Worm (Caenorhabditis elegans) whole organism, L2 larva: Measurements from ENCODE around the gene sdz-1.

Experiments used
- C34F6.9 ChIP-seq: fragments of 150-350 bp; optimal IDR thresholded peaks from 2 replicates; lab custom pipeline; 2014; ENCODE audit warnings: missing biosample characterization, missing genetic modification characterization
- F13H6.1 ChIP-seq: sonication (generic microtip); optimal IDR thresholded peaks from 2 replicates; lab custom pipeline; 2016; ENCODE audit warnings: missing genetic modification characterization, missing compliant biosample characterization
- ZK546.5 ChIP-seq: sonication (generic microtip); optimal IDR thresholded peaks from 2 replicates; lab custom pipeline; 2017; ENCODE audit warnings: missing biosample characterization, missing genetic modification characterization
- alr-1 ChIP-seq: fragments of 150-350 bp; optimal IDR thresholded peaks from 2 replicates; lab custom pipeline; 2014; ENCODE audit warnings: missing biosample characterization, missing genetic modification characterization
- aly-2 ChIP-seq: fragments of 150-350 bp; optimal IDR thresholded peaks from 2 replicates; lab custom pipeline; 2014; ENCODE audit warnings: missing biosample characterization, missing genetic modification characterization
- ama-1 ChIP-seq: fragments of 150-350 bp; optimal IDR thresholded peaks from 2 replicates; lab custom pipeline; 2018; ENCODE audit warnings: inconsistent platforms
- ceh-82 ChIP-seq: fragments of 150-350 bp; optimal IDR thresholded peaks from 2 replicates; lab custom pipeline; 2014; ENCODE audit warnings: missing biosample characterization, missing genetic modification characterization
- elt-1 ChIP-seq: fragments of 150-350 bp; optimal IDR thresholded peaks from 2 replicates; lab custom pipeline; 2014; ENCODE audit warnings: missing biosample characterization, missing genetic modification characterization
- elt-3 ChIP-seq: sonication (generic microtip); optimal IDR thresholded peaks from 2 replicates; lab custom pipeline; 2017; ENCODE audit warnings: missing biosample characterization, missing genetic modification characterization
- fos-1 ChIP-seq: fragments of 150-350 bp; optimal IDR thresholded peaks from 2 replicates; lab custom pipeline; 2014; ENCODE audit warnings: missing biosample characterization, missing genetic modification characterization
- gmeb-1 ChIP-seq: fragments of 150-350 bp; optimal IDR thresholded peaks from 2 replicates; lab custom pipeline; 2014; ENCODE audit warnings: missing biosample characterization, missing genetic modification characterization
- lin-13 ChIP-seq: fragments of 150-350 bp; optimal IDR thresholded peaks from 2 replicates; lab custom pipeline; 2014; ENCODE audit warnings: missing biosample characterization, missing genetic modification reagents, missing genetic modification characterization
- lin-39 ChIP-seq: fragments of 150-350 bp; optimal IDR thresholded peaks from 2 replicates; lab custom pipeline; 2014; ENCODE audit warnings: missing biosample characterization, missing genetic modification reagents, missing genetic modification characterization
- lsy-2 ChIP-seq, 2 experiments: fragments of 150-350 bp in 1 of 2; sonication (generic microtip) in 1 of 2; optimal IDR thresholded peaks; 2 replicates each; lab custom pipeline; 2014 to 2017; ENCODE audit warnings: missing biosample characterization in 2 of 2, missing genetic modification characterization in 2 of 2
- mab-5 ChIP-seq: fragments of 150-350 bp; optimal IDR thresholded peaks from 2 replicates; lab custom pipeline; 2014; ENCODE audit warnings: missing biosample characterization, missing genetic modification characterization
- mbf-1 ChIP-seq: sonication (generic microtip); optimal IDR thresholded peaks from 2 replicates; lab custom pipeline; 2017; ENCODE audit warnings: missing biosample characterization, missing genetic modification characterization
- mdl-1 ChIP-seq, 2 experiments: fragments of 150-350 bp in 1 of 2; sonication (generic microtip) in 1 of 2; optimal IDR thresholded peaks; 2 replicates each; lab custom pipeline; 2017; ENCODE audit warnings: missing biosample characterization in 2 of 2, missing genetic modification characterization in 2 of 2
- nhr-11 ChIP-seq: fragments of 150-350 bp; optimal IDR thresholded peaks from 2 replicates; lab custom pipeline; 2014; ENCODE audit warnings: missing biosample characterization, missing genetic modification characterization
- nhr-12 ChIP-seq: fragments of 150-350 bp; optimal IDR thresholded peaks from 2 replicates; lab custom pipeline; 2014; ENCODE audit warnings: missing biosample characterization, missing genetic modification characterization
- nhr-21 ChIP-seq: fragments of 150-350 bp; optimal IDR thresholded peaks from 2 replicates; lab custom pipeline; 2014; ENCODE audit warnings: missing biosample characterization, missing genetic modification characterization
- nhr-23 ChIP-seq: fragments of 150-350 bp; optimal IDR thresholded peaks from 2 replicates; lab custom pipeline; 2014; ENCODE audit warnings: missing biosample characterization, missing genetic modification reagents, missing genetic modification characterization
- nhr-237 ChIP-seq: fragments of 150-350 bp; optimal IDR thresholded peaks from 2 replicates; lab custom pipeline; 2014; ENCODE audit warnings: missing biosample characterization, missing genetic modification characterization
- nhr-25 ChIP-seq: fragments of 150-350 bp; sonication (generic microtip); optimal IDR thresholded peaks from 3 replicates; lab custom pipeline; 2014; ENCODE audit warnings: missing biosample characterization, missing genetic modification characterization
- nhr-6 ChIP-seq: fragments of 150-350 bp; optimal IDR thresholded peaks from 2 replicates; lab custom pipeline; 2014; ENCODE audit warnings: missing biosample characterization, missing genetic modification characterization
- nhr-77 ChIP-seq: fragments of 150-350 bp; optimal IDR thresholded peaks from 2 replicates; lab custom pipeline; 2014; ENCODE audit warnings: missing biosample characterization, missing genetic modification characterization
- sem-4 ChIP-seq: fragments of 150-350 bp; optimal IDR thresholded peaks from 2 replicates; lab custom pipeline; 2014; ENCODE audit warnings: missing biosample characterization, missing genetic modification reagents, missing genetic modification characterization
- sma-3 ChIP-seq: sonication (generic microtip); optimal IDR thresholded peaks from 2 replicates; lab custom pipeline; 2016; ENCODE audit warnings: missing genetic modification reagents, missing genetic modification characterization, missing compliant biosample characterization
- sma-9 ChIP-seq, 2 experiments: fragments of 150-350 bp in 1 of 2; sonication (generic microtip) in 1 of 2; optimal IDR thresholded peaks; 2 replicates each; lab custom pipeline; 2014 to 2016; ENCODE audit warnings: missing genetic modification characterization in 2 of 2, mild to moderate bottlenecking in 1 of 2, missing biosample characterization in 1 of 2, missing compliant biosample characterization in 1 of 2, missing genetic modification reagents in 1 of 2, moderate library complexity in 1 of 2
- snpc-4 ChIP-seq: fragments of 150-350 bp; optimal IDR thresholded peaks from 2 replicates; lab custom pipeline; 2014; ENCODE audit warnings: missing biosample characterization, missing genetic modification characterization
- unc-39 ChIP-seq: fragments of 150-350 bp; optimal IDR thresholded peaks from 2 replicates; lab custom pipeline; 2014; ENCODE audit warnings: missing biosample characterization, missing genetic modification characterization
- unc-55 ChIP-seq: fragments of 150-350 bp; sonication (generic microtip); optimal IDR thresholded peaks from 3 replicates; lab custom pipeline; 2014; ENCODE audit warnings: missing biosample characterization, missing genetic modification reagents, missing genetic modification characterization
- zag-1 ChIP-seq: fragments of 150-350 bp; optimal IDR thresholded peaks from 2 replicates; lab custom pipeline; 2014; ENCODE audit warnings: missing biosample characterization, missing genetic modification characterization
- ztf-11 ChIP-seq: sonication (generic microtip); optimal IDR thresholded peaks from 2 replicates; lab custom pipeline; 2017; ENCODE audit warnings: missing biosample characterization, missing genetic modification characterization
- ztf-4 ChIP-seq: fragments of 150-350 bp; optimal IDR thresholded peaks from 2 replicates; lab custom pipeline; 2014; ENCODE audit warnings: missing biosample characterization, missing genetic modification characterization

sdz-1 gene

DNA sequence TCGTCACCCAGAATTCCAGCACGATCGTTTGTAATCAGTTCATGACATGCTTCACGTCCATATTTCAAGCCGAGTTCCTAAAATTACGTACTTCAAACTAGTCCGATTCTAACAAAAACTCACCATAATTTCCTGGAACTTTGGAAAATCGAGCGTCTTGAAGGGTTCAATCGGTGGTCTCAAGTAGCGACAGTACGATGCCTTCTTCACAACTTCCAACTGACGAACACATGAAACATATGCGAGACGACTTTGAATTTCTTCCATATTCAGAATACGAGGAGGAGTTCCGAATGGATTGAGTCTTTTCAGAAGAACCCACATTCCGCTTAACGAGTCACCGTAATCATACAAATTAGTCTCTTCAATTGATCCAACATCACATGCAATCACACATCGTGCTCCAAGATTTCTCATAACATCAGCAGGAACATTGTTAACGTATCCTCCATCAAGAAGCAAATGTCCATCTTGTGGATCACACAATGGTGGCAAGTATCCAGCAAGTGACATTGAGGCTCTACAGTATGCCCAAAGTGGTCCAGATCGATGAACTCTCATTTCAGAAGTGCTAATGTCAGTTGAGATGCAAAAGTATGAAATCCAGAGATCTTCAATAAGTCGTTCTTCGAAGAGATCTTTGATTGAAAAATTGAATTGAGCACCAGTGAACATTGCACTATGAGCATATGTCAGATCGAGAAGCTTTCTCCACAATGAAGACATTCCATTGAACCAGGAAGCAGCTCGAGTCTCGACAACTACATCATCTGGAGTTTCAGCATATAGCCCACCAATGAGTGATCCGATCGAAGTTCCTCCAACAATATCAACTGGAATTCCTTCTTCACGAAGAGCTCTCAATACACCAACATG lies 26.1 kb upstream of the sdz-1 start:
- TF ChIP-seq sem-4 (no peak), fos-1 (tag; lab: Kevin White, UChicago) (no peak), nhr-23 (tag; lab: Kevin White, UChicago) (no peak), ZK546.5 (tag; lab: Kevin White, UChicago) (no peak), nhr-21 (tag; lab: Kevin White, UChicago) (no peak), sma-9 (GFP tag; optimal IDR thresholded peaks at IDR 0.05; lab: Kevin White, UChicago) (no peak), sma-9 (tag; optimal IDR thresholded peaks at IDR 0.05; lab: Kevin White, UChicago) (no peak), nhr-237 (tag; lab: Kevin White, UChicago) (no peak), nhr-12 (tag; lab: Kevin White, UChicago) (no peak), ztf-4 (no peak), unc-39 (tag; lab: Kevin White, UChicago) (no peak), elt-1 (tag; lab: Kevin White, UChicago) (no peak), mdl-1 (tag; optimal IDR thresholded peaks at IDR 0.05; lab: Kevin White, UChicago) (no peak), snpc-4 (tag; lab: Kevin White, UChicago) (no peak), nhr-11 (no peak), mab-5 (no peak), unc-55 (GFP tag; lab: Kevin White, UChicago) (no peak)

DNA sequence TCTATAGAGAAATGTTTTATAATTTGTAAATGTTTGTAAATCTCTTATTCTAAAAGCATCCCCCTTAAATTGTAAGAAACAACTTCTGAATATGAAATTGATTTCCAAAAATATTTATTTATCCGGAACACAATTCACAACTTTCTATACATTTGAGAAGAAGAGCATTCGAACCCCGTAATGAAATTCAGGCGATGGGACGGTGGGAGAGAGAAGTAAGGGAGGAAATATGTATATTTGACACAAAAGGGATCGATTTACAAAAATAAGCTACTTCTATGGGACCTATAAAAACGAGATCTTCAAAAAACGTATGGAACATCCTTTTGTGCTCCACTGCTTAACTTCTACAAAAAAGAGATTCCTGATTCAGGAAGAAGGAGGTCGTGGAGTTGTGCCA lies 25.1 kb upstream of the sdz-1 start:
- TF ChIP-seq nhr-77 (no peak), zag-1 (tag; lab: Kevin White, UChicago) (no peak), ztf-11 (tag; lab: Kevin White, UChicago) (no peak), nhr-12 (tag; lab: Kevin White, UChicago) (no peak), mdl-1 (tag; optimal IDR thresholded peaks at IDR 0.05; lab: Kevin White, UChicago) (no peak), sma-3 (no peak), C34F6.9 (tag; lab: Kevin White, UChicago) (no peak), sma-9 (GFP tag; optimal IDR thresholded peaks at IDR 0.05; lab: Kevin White, UChicago) (no peak), sma-9 (tag; optimal IDR thresholded peaks at IDR 0.05; lab: Kevin White, UChicago) (no peak), nhr-23 (tag; lab: Kevin White, UChicago) (no peak), elt-3 (tag; lab: Kevin White, UChicago) (no peak), nhr-11 (no peak), nhr-25 (tag; lab: Kevin White, UChicago) (no peak), lsy-2 (tag; optimal IDR thresholded peaks at IDR 0.05; lab: Kevin White, UChicago) (no peak), ama-1 (lab: Kevin White, UChicago) (no peak)

DNA sequence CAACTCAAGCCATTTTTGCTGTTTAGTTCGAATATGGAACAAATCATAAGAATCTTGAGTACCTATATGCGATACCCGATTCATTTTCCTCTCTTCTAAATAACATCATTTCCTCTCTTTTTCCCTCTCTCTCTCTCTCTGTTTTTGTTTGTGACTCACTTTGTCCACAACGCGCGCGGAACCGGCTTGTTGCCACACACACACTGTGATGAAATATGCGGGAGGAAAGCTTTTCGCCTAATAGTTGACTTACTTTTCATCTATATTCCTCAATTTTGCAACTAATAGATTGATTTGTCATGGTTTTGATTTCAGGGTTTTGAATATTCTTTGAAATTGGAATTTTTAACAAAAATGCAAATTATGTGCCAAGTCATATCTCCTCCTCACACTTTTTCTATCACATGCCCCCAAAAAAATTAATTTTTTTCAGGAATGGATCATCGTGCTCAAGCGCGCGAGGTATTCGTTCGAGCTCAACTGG lies 19.7 kb upstream of the sdz-1 start, which contains the start of gene hipr-1:
hipr-1 (plus strand) TSS at position 434 of the 484 bp plus-strand sequence.
- TF ChIP-seq unc-55 (GFP tag; lab: Kevin White, UChicago) = peak; percentile 12
- peak; percentile 9 for TF ChIP-seq fos-1 (tag; lab: Kevin White, UChicago)
- TF ChIP-seq alr-1 (tag; lab: Kevin White, UChicago) = no peak
- no peak for TF ChIP-seq mbf-1 (tag; lab: Kevin White, UChicago)

DNA sequence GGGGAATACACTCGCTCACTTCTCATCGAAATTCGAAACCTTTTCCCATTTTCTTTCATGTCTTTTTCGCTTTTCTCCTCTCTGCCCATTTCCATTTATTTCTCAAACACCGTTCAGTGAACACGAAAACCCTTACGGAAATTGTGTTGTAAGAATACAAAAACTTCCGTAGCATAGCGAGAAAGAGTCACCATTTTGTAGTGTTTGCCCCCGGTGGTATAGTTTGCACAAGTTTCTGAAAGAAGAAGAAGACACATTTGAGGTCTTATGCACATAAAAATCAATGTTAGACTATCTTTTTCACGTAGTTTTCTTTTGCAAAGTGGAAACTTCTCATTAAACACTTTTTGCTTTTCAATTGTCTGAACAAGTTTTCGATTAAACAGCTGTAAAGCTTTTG lies 19.0 kb upstream of the sdz-1 start:
- no peak for TF ChIP-seq ceh-82 (tag; lab: Kevin White, UChicago)
- TF ChIP-seq aly-2 (tag; lab: Kevin White, UChicago) = no peak
- no peak for TF ChIP-seq lin-13
- TF ChIP-seq zag-1 (tag; lab: Kevin White, UChicago) = no peak
- TF ChIP-seq lin-39 (tag; lab: Kevin White, UChicago) = no peak
- TF ChIP-seq mdl-1 (tag; optimal IDR thresholded peaks at IDR 0.05; lab: Kevin White, UChicago) = no peak
- TF ChIP-seq nhr-6 (tag; lab: Kevin White, UChicago) = no peak
- no peak for TF ChIP-seq gmeb-1 (tag; lab: Kevin White, UChicago)
- TF ChIP-seq F13H6.1 (tag; lab: Kevin White, UChicago) = no peak
